Worm (Caenorhabditis elegans) whole organism, young adult: ENCODE data around the gene cdr-4.

ENCODE experiments used
- Y79H2A.3 ChIP-seq: fragments of 200-800 bp; sonication (Bioruptor generic); conservative IDR thresholded peaks from 2 replicates; pipeline ENCODE4 v1.3.6; 2022; ENCODE audit warnings: missing genetic modification reagents, missing genetic modification characterization, missing compliant biosample characterization
- ama-1 ChIP-seq, 3 experiments: fragments of 150-350 bp in 1 of 3; sonication (generic microtip) in 2 of 3; optimal IDR thresholded peaks; 2 replicates each; lab custom pipeline; 2014 to 2018; ENCODE audit warnings: missing biosample characterization in 2 of 3, missing genetic modification characterization in 2 of 3, missing genetic modification reagents in 2 of 3
- attf-5 ChIP-seq: fragments of 200-800 bp; sonication (Bioruptor generic); optimal IDR thresholded peaks from 2 replicates; lab custom pipeline; 2018; ENCODE audit warnings: mild to moderate bottlenecking, missing genetic modification characterization, missing compliant biosample characterization
- lsy-27 ChIP-seq: sonication (generic microtip); optimal IDR thresholded peaks from 2 replicates; lab custom pipeline; 2017; ENCODE audit warnings: missing genetic modification characterization, mild to moderate bottlenecking, missing compliant biosample characterization, antibody characterized with exemption, missing genotype, borderline replicate concordance; ENCODE audit not compliant: insufficient read depth
- nfya-2 ChIP-seq: fragments of 200-800 bp; sonication (Bioruptor generic); IDR thresholded peaks from 2 replicates; pipeline ENCODE4 v1.3.6; 2022; ENCODE audit warnings: missing genetic modification reagents, missing genetic modification characterization, missing compliant biosample characterization
- sea-2 ChIP-seq: fragments of 200-800 bp; sonication (Bioruptor generic); IDR thresholded peaks from 2 replicates; pipeline ENCODE4 v1.3.6; 2022; ENCODE audit warnings: missing genetic modification characterization, missing compliant biosample characterization
- snpc-3.4 ChIP-seq: sonication (generic microtip); optimal IDR thresholded peaks from 2 replicates; lab custom pipeline; 2017; ENCODE audit warnings: missing genetic modification characterization, mild to moderate bottlenecking, missing compliant biosample characterization, antibody characterized with exemption, moderate library complexity, missing genotype, missing genetic modification reagents
- tbp1 ChIP-seq: fragments of 200-800 bp; sonication (Bioruptor generic); optimal IDR thresholded peaks from 2 replicates; lab custom pipeline; 2018; ENCODE audit warnings: mild to moderate bottlenecking, missing genetic modification characterization, missing compliant biosample characterization
- unc-62 ChIP-seq: fragments of 150-350 bp; optimal IDR thresholded peaks from 2 replicates; lab custom pipeline; 2014; ENCODE audit warnings: missing biosample characterization, missing genetic modification reagents, missing genetic modification characterization

DNA sequence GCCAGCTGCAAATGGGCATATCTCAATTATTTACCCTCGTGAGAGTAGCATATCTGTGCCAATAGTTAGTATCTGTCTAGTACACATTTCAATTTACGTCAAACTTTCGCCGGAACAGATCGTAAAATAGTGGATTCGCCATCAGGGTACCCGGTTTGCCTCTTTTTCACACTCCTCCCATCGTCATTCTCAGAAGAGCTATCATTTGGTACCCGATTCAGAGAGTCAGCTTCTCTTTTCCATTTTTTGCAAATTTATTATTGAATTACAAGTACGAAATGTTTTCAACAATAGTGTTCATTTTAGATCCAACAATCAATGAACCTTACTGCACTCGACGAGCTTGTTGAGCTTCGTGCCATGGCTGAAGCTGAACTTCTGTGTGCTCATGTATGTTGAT, 20.6 kb upstream of the cdr-4 start, which contains the start of gene C54D10.5:
- TF ChIP-seq lsy-27 (tag; lab: Kevin White, UChicago) (no peak), attf-5 (GFP tag; lab: Kevin White, UChicago) (no peak), sea-2 (GFP tag; lab: Robert Waterston, UW) (no peak), ama-1 (optimal IDR thresholded peaks at IDR 0.05; lab: Kevin White, UChicago) (no peak), ama-1 (GFP tag; optimal IDR thresholded peaks at IDR 0.05; lab: Kevin White, UChicago) (no peak), tbp1 (no peak), Y79H2A.3 (GFP tag; lab: Robert Waterston, UW) (no peak), nfya-2 (GFP tag; lab: Robert Waterston, UW) (no peak), unc-62 (GFP tag; lab: Kevin White, UChicago) (no peak), snpc-3.4 (tag; lab: Kevin White, UChicago) (no peak)
